Worm (Caenorhabditis elegans) whole organism, young adult: ENCODE data around the gene tth-1.

Source experiments
- B0019.2 ChIP-seq: fragments of 200-800 bp; sonication (Bioruptor generic); conservative IDR thresholded peaks from 2 replicates; pipeline ENCODE4 v1.3.6; 2022; ENCODE audit warnings: missing genetic modification reagents, missing genetic modification characterization, missing compliant biosample characterization
- F22D6.2 ChIP-seq: sonication (generic microtip); optimal IDR thresholded peaks from 2 replicates; lab custom pipeline; 2016; ENCODE audit warnings: mild to moderate bottlenecking, missing genetic modification characterization, missing compliant biosample characterization
- F33H1.4 ChIP-seq: fragments of 200-800 bp; sonication (Bioruptor generic); IDR thresholded peaks from 2 replicates; pipeline ENCODE4 v1.3.6; 2022; ENCODE audit warnings: missing genetic modification reagents, missing genetic modification characterization, missing compliant biosample characterization
- F37B4.10 ChIP-seq: fragments of 200-800 bp; sonication (Bioruptor generic); IDR thresholded peaks from 2 replicates; pipeline ENCODE4 v1.3.6; 2022; ENCODE audit warnings: missing genetic modification characterization, missing compliant biosample characterization
- F49E8.2 ChIP-seq: sonication (generic microtip); optimal IDR thresholded peaks from 3 replicates; lab custom pipeline; 2017; ENCODE audit warnings: missing genetic modification characterization, mild to moderate bottlenecking, missing compliant biosample characterization, antibody characterized with exemption, moderate library complexity; ENCODE audit not compliant: insufficient read depth
- F55B11.4 ChIP-seq: sonication (generic microtip); optimal IDR thresholded peaks from 2 replicates; lab custom pipeline; 2016; ENCODE audit warnings: missing compliant biosample characterization, missing genetic modification characterization, borderline replicate concordance; ENCODE audit not compliant: insufficient read depth
- K12H6.12 ChIP-seq: fragments of 200-800 bp; sonication (Bioruptor generic); optimal IDR thresholded peaks from 2 replicates; lab custom pipeline; 2018; ENCODE audit warnings: mild to moderate bottlenecking, missing genetic modification characterization, missing compliant biosample characterization
- Y56A3A.18 ChIP-seq: fragments of 200-800 bp; sonication (Bioruptor generic); IDR thresholded peaks from 2 replicates; pipeline ENCODE4 v1.3.6; 2022; ENCODE audit warnings: missing genetic modification reagents, missing genetic modification characterization, missing compliant biosample characterization
- Y95B8A.8 ChIP-seq: fragments of 200-800 bp; sonication (Bioruptor generic); IDR thresholded peaks from 2 replicates; pipeline ENCODE4 v1.3.6; 2022; ENCODE audit warnings: missing genetic modification reagents, missing genetic modification characterization, missing compliant biosample characterization
- ZK185.1 ChIP-seq: sonication (generic microtip); optimal IDR thresholded peaks from 2 replicates; lab custom pipeline; 2016; ENCODE audit warnings: mild to moderate bottlenecking, missing genetic modification characterization, missing compliant biosample characterization; ENCODE audit not compliant: poor library complexity, severe bottlenecking
- aptf-2 ChIP-seq: fragments of 200-800 bp; sonication (Bioruptor generic); conservative IDR thresholded peaks from 2 replicates; pipeline ENCODE4 v1.3.6; 2022; ENCODE audit warnings: missing genetic modification reagents, missing genetic modification characterization, missing compliant biosample characterization
- attf-3 ChIP-seq: fragments of 200-800 bp; sonication (Bioruptor generic); conservative IDR thresholded peaks from 2 replicates; pipeline ENCODE4 v1.3.6; 2022; ENCODE audit warnings: missing genetic modification reagents, missing genetic modification characterization, missing compliant biosample characterization
- ccch-3 ChIP-seq: fragments of 200-800 bp; sonication (Bioruptor generic); optimal IDR thresholded peaks from 2 replicates; lab custom pipeline; 2018; ENCODE audit warnings: mild to moderate bottlenecking, missing genetic modification characterization, missing compliant biosample characterization
- ceh-91 ChIP-seq: fragments of 200-800 bp; sonication (Bioruptor generic); IDR thresholded peaks from 2 replicates; pipeline ENCODE4 v1.3.6; 2022; ENCODE audit warnings: missing genetic modification reagents, missing genetic modification characterization, missing compliant biosample characterization
- dox-1 ChIP-seq: fragments of 200-800 bp; sonication (Bioruptor generic); IDR thresholded peaks from 2 replicates; pipeline ENCODE4 v1.3.6; 2022; ENCODE audit warnings: missing genetic modification reagents, missing genetic modification characterization, missing compliant biosample characterization
- dpff-1 ChIP-seq: sonication (generic microtip); optimal IDR thresholded peaks from 2 replicates; lab custom pipeline; 2017; ENCODE audit warnings: mild to moderate bottlenecking, missing genetic modification characterization, missing compliant biosample characterization
- egl-18 ChIP-seq: fragments of 200-800 bp; sonication (Bioruptor generic); IDR thresholded peaks from 2 replicates; pipeline ENCODE4 v1.3.6; 2022; ENCODE audit warnings: missing genetic modification reagents, missing genetic modification characterization, missing compliant biosample characterization
- him-1 ChIP-seq: sonication (generic microtip); optimal IDR thresholded peaks from 2 replicates; lab custom pipeline; 2016; ENCODE audit warnings: missing genotype, missing genetic modification reagents, missing genetic modification characterization, missing compliant biosample characterization
- hlh-26 ChIP-seq: fragments of 200-800 bp; sonication (Bioruptor generic); conservative IDR thresholded peaks from 2 replicates; pipeline ENCODE4 v1.3.6; 2022; ENCODE audit warnings: missing genetic modification reagents, missing genetic modification characterization, missing compliant biosample characterization
- hmg-20 ChIP-seq: fragments of 200-800 bp; sonication (Bioruptor generic); IDR thresholded peaks from 2 replicates; pipeline ENCODE4 v1.3.6; 2022; ENCODE audit warnings: missing genetic modification reagents, missing genetic modification characterization, missing compliant biosample characterization
- hsf-1 ChIP-seq: fragments of 200-800 bp; sonication (Bioruptor generic); IDR thresholded peaks from 2 replicates; pipeline ENCODE4 v1.3.6; 2022; ENCODE audit warnings: missing genetic modification reagents, missing genetic modification characterization, missing compliant biosample characterization
- lag-1 ChIP-seq: fragments of 200-800 bp; sonication (Bioruptor generic); IDR thresholded peaks from 2 replicates; pipeline ENCODE4 v1.3.6; 2022; ENCODE audit warnings: missing genetic modification reagents, missing genetic modification characterization, missing compliant biosample characterization
- let-526 ChIP-seq: fragments of 200-800 bp; sonication (Bioruptor generic); IDR thresholded peaks from 2 replicates; pipeline ENCODE4 v1.3.6; 2022; ENCODE audit warnings: missing genetic modification reagents, missing genetic modification characterization, missing compliant biosample characterization
- lsl-1 ChIP-seq: fragments of 200-800 bp; sonication (Bioruptor generic); optimal IDR thresholded peaks from 2 replicates; lab custom pipeline; 2018; ENCODE audit warnings: mild to moderate bottlenecking, missing genetic modification characterization, moderate library complexity, missing compliant biosample characterization
- madf-10 ChIP-seq: sonication (generic microtip); optimal IDR thresholded peaks from 2 replicates; lab custom pipeline; 2016; ENCODE audit warnings: mild to moderate bottlenecking, missing genetic modification characterization, missing compliant biosample characterization
- madf-3 ChIP-seq: fragments of 200-800 bp; sonication (Bioruptor generic); IDR thresholded peaks from 2 replicates; pipeline ENCODE4 v1.3.6; 2022; ENCODE audit warnings: missing genetic modification reagents, missing genetic modification characterization, missing compliant biosample characterization
- madf-6 ChIP-seq: fragments of 200-800 bp; sonication (Bioruptor generic); IDR thresholded peaks from 2 replicates; pipeline ENCODE4 v1.3.6; 2022; ENCODE audit warnings: missing genetic modification reagents, missing genetic modification characterization, missing compliant biosample characterization
- mcd-1 ChIP-seq: fragments of 200-800 bp; sonication (Bioruptor generic); IDR thresholded peaks from 2 replicates; pipeline ENCODE4 v1.3.6; 2022; ENCODE audit warnings: missing genetic modification reagents, missing genetic modification characterization, missing compliant biosample characterization
- mes-4 ChIP-seq: sonication (generic microtip); optimal IDR thresholded peaks from 2 replicates; lab custom pipeline; 2016; ENCODE audit warnings: missing genotype, missing genetic modification characterization, missing compliant biosample characterization
- nfya-2 ChIP-seq: fragments of 200-800 bp; sonication (Bioruptor generic); IDR thresholded peaks from 2 replicates; pipeline ENCODE4 v1.3.6; 2022; ENCODE audit warnings: missing genetic modification reagents, missing genetic modification characterization, missing compliant biosample characterization
- nfyb-1 ChIP-seq: fragments of 200-800 bp; sonication (Bioruptor generic); IDR thresholded peaks from 2 replicates; pipeline ENCODE4 v1.3.6; 2022; ENCODE audit warnings: missing genetic modification reagents, missing genetic modification characterization, missing compliant biosample characterization
- nhr-120 ChIP-seq: fragments of 200-800 bp; sonication (Bioruptor generic); IDR thresholded peaks from 2 replicates; pipeline ENCODE4 v1.3.6; 2022; ENCODE audit warnings: missing genetic modification characterization, missing compliant biosample characterization
- nhr-179 ChIP-seq: sonication (generic microtip); optimal IDR thresholded peaks from 2 replicates; lab custom pipeline; 2016; ENCODE audit warnings: mild to moderate bottlenecking, missing genetic modification characterization, missing compliant biosample characterization
- nhr-27 ChIP-seq: fragments of 200-800 bp; sonication (Bioruptor generic); optimal IDR thresholded peaks from 2 replicates; lab custom pipeline; 2018; ENCODE audit warnings: mild to moderate bottlenecking, missing genetic modification characterization, moderate library complexity, missing compliant biosample characterization
- pha-4 ChIP-seq: fragments of 150-350 bp; sonication (generic microtip); optimal IDR thresholded peaks from 2 replicates; lab custom pipeline; 2014; ENCODE audit warnings: missing biosample characterization, missing genetic modification reagents, missing genetic modification characterization
- tbp1 ChIP-seq: fragments of 200-800 bp; sonication (Bioruptor generic); optimal IDR thresholded peaks from 2 replicates; lab custom pipeline; 2018; ENCODE audit warnings: mild to moderate bottlenecking, missing genetic modification characterization, missing compliant biosample characterization
- unc-130 ChIP-seq: sonication (generic microtip); optimal IDR thresholded peaks from 2 replicates; lab custom pipeline; 2016; ENCODE audit warnings: missing genetic modification reagents, missing genetic modification characterization, missing compliant biosample characterization
- unc-62 ChIP-seq: fragments of 150-350 bp; optimal IDR thresholded peaks from 2 replicates; lab custom pipeline; 2014; ENCODE audit warnings: missing biosample characterization, missing genetic modification reagents, missing genetic modification characterization
- ztf-18 ChIP-seq: sonication (generic microtip); optimal IDR thresholded peaks from 2 replicates; lab custom pipeline; 2016; ENCODE audit warnings: missing genotype, mild to moderate bottlenecking, missing genetic modification characterization, missing compliant biosample characterization
- ztf-6 ChIP-seq: fragments of 200-800 bp; sonication (Bioruptor generic); IDR thresholded peaks from 2 replicates; pipeline ENCODE4 v1.3.6; 2022; ENCODE audit warnings: missing genetic modification reagents, missing genetic modification characterization, missing compliant biosample characterization

tth-1 gene

DNA sequence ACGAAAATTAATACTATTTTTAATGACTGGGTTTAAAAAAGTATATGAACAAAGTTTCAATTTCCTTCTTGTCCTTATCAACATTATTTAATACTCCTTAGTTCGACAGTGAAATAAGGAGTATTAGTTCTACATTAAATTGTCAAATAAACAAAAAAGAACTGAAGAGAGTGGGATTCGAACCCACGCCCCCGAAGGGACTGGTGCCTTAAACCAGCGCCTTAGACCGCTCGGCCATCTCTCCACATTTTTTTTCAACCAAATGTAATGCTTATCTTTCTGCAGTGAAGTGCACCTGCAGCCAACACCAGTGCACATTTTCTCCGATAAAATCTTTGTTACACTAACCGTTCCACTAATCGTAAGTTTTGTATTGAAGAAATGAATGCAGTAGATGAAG is 4.3 kb downstream of the tth-1 start (continued):
- TF ChIP-seq dpff-1 (tag; lab: Kevin White, UChicago) = no peak
- no peak for TF ChIP-seq ztf-6 (GFP tag; lab: Robert Waterston, UW)
- no peak for TF ChIP-seq ccch-3 (GFP tag; lab: Kevin White, UChicago)
- no peak for TF ChIP-seq hmg-20
- TF ChIP-seq nhr-27 (tag; lab: Kevin White, UChicago) = no peak
- no peak for TF ChIP-seq aptf-2
- no peak for TF ChIP-seq ceh-91 (GFP tag; lab: Robert Waterston, UW)
- TF ChIP-seq F37B4.10 (GFP tag; lab: Robert Waterston, UW) = no peak
- TF ChIP-seq F22D6.2 (tag; lab: Kevin White, UChicago) = no peak
- no peak for TF ChIP-seq nfyb-1
- TF ChIP-seq unc-130 (GFP tag; lab: Kevin White, UChicago) = no peak
- TF ChIP-seq hsf-1 (GFP tag; lab: Robert Waterston, UW) = no peak
- TF ChIP-seq let-526 = no peak
- TF ChIP-seq nhr-179 (tag; lab: Kevin White, UChicago) = no peak
- no peak for TF ChIP-seq pha-4 (tag; lab: Kevin White, UChicago)
- peak; percentile 31 for TF ChIP-seq him-1 (tag; lab: Kevin White, UChicago)
- no peak for TF ChIP-seq lsl-1
- peak; percentile 89 for TF ChIP-seq tbp1 (GFP tag; lab: Kevin White, UChicago)
- 0 out of 2 replicates have a peak, but pooled peaks have one; percentile 24 for TF ChIP-seq Y56A3A.18 (GFP tag; lab: Robert Waterston, UW)
- TF ChIP-seq nhr-120 (GFP tag; lab: Robert Waterston, UW) = no peak
- no peak for TF ChIP-seq lag-1
- no peak for TF ChIP-seq unc-62 (GFP tag; lab: Kevin White, UChicago)
- 0 out of 2 replicates have a peak, but pooled peaks have one; percentile 8 for TF ChIP-seq mcd-1 (GFP tag; lab: Robert Waterston, UW)
- TF ChIP-seq hlh-26 (GFP tag; lab: Robert Waterston, UW) = no peak
- no peak for TF ChIP-seq egl-18 (GFP tag; lab: Robert Waterston, UW)
- TF ChIP-seq madf-10 = peak; percentile 14
- TF ChIP-seq madf-6 (GFP tag; lab: Robert Waterston, UW) = no peak
- TF ChIP-seq ZK185.1 = peak; percentile 8

DNA sequence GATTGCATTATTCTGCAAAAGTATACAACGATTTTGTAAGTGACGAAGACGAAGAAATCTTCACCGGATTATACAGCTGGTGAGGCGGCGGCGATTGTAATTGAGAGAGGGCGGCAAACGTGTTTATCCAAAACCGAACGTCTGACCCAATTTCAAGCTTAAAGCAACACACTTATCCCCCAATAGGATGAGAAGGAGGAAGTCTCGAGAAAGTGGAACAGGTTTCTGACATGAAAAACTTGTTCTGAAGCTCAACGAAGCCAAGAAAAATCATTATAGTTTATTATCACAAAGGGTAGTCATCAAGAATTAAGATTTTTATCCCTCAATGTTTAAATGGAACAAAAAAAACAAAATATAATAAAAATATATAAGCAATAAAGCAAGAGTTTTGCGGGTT is 5.2 kb downstream of the tth-1 start, which contains the start of gene spp-13:
Gene spp-13, minus strand, starts transcription at position 143 of the 400 bp plus-strand sequence.
- TF ChIP-seq attf-3 (GFP tag; lab: Robert Waterston, UW) (no peak), dox-1 (GFP tag; lab: Robert Waterston, UW) (no peak), F49E8.2 (tag; lab: Kevin White, UChicago) (no peak), B0019.2 (GFP tag; lab: Robert Waterston, UW) (no peak), madf-3 (no peak), F33H1.4 (GFP tag; lab: Robert Waterston, UW) (no peak), dpff-1 (tag; lab: Kevin White, UChicago) (no peak), mes-4 (tag; lab: Kevin White, UChicago) (no peak), F55B11.4 (tag; lab: Kevin White, UChicago) (no peak), tbp1 (GFP tag; lab: Kevin White, UChicago) (no peak), nfya-2 (no peak), K12H6.12 (tag; lab: Kevin White, UChicago) (no peak), ztf-18 (tag; lab: Kevin White, UChicago) (no peak), Y95B8A.8 (GFP tag; lab: Robert Waterston, UW) (no peak)
